Worm (Caenorhabditis elegans) whole organism, mixed stage, embryonic: ENCODE data around the gene acr-5.

Experiments used
- ces-1 ChIP-seq: fragments of 150-350 bp; optimal IDR thresholded peaks from 2 replicates; lab custom pipeline; 2014; ENCODE audit warnings: missing biosample characterization, missing genetic modification reagents, missing genetic modification characterization
- elt-3 ChIP-seq: fragments of 150-350 bp; optimal IDR thresholded peaks from 2 replicates; lab custom pipeline; 2014; ENCODE audit warnings: missing biosample characterization, missing genetic modification characterization
- mep-1 ChIP-seq: fragments of 150-350 bp; optimal IDR thresholded peaks from 2 replicates; lab custom pipeline; 2017; ENCODE audit warnings: missing biosample characterization, missing genetic modification reagents, missing genetic modification characterization, inconsistent platforms
- nhr-12 ChIP-seq: fragments of 150-350 bp; optimal IDR thresholded peaks from 2 replicates; lab custom pipeline; 2014; ENCODE audit warnings: missing biosample characterization, missing genetic modification characterization
- snpc-4 ChIP-seq: fragments of 150-350 bp; optimal IDR thresholded peaks from 2 replicates; lab custom pipeline; 2014; ENCODE audit warnings: missing biosample characterization, missing genetic modification characterization
- tbx-8 ChIP-seq: fragments of 200-800 bp; sonication (Bioruptor generic); optimal IDR thresholded peaks from 2 replicates; lab custom pipeline; 2018; ENCODE audit warnings: mild to moderate bottlenecking, missing genetic modification characterization, moderate library complexity, missing compliant biosample characterization
- ztf-11 ChIP-seq: fragments of 150-350 bp; optimal IDR thresholded peaks from 2 replicates; lab custom pipeline; 2014; ENCODE audit warnings: missing biosample characterization, missing genetic modification characterization

DNA sequence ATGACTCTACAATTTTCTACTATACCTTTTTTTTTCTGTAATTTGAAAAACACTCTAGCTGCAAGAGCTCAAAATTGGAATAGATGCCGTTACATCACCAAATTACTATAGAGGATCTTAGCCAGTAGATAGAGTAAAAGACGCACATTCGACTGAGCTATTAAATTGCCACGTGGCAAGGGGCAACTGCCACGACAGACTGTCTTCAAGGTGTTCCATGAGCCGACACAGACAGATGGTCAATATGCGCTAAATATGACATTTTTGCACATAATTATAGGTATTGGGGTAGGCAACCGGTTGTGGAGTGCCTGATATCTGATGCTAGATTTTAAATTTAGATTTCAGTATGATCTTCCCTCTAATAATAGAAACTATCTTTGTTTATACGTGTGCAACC lies 35.1 kb downstream of the acr-5 start:
- TF ChIP-seq ztf-11 (tag; lab: Kevin White, UChicago) (no peak), mep-1 (tag; lab: Kevin White, UChicago) (no peak), ces-1 (GFP tag; lab: Kevin White, UChicago) (no peak), nhr-12 (tag; lab: Kevin White, UChicago) (no peak), snpc-4 (tag; lab: Kevin White, UChicago) (no peak), tbx-8 (GFP tag; lab: Kevin White, UChicago) (no peak), elt-3 (tag; lab: Kevin White, UChicago) (no peak)
